Worm (Caenorhabditis elegans) whole organism, L4 larva: ENCODE results near the gene F59B1.4.

Source experiments
- ctbp-1 ChIP-seq: fragments of 200-800 bp; sonication (Bioruptor generic); IDR thresholded peaks from 2 replicates; pipeline ENCODE4 v1.3.6; 2022; ENCODE audit warnings: missing genetic modification reagents, missing genetic modification characterization, missing compliant biosample characterization
- daf-12 ChIP-seq: fragments of 150-350 bp; optimal IDR thresholded peaks from 2 replicates; lab custom pipeline; 2014; ENCODE audit warnings: missing biosample characterization, missing genetic modification reagents, missing genetic modification characterization
- daf-19 ChIP-seq: fragments of 200-800 bp; sonication (Bioruptor generic); conservative IDR thresholded peaks from 2 replicates; pipeline ENCODE4 v1.3.6; 2022; ENCODE audit warnings: missing genetic modification characterization, missing compliant biosample characterization
- lin-29 ChIP-seq: fragments of 200-800 bp; sonication (Bioruptor generic); IDR thresholded peaks from 2 replicates; pipeline ENCODE4 v1.3.6; 2022; ENCODE audit warnings: missing genetic modification reagents, missing genetic modification characterization, missing compliant biosample characterization
- nhr-11 ChIP-seq: fragments of 150-350 bp; optimal IDR thresholded peaks from 2 replicates; lab custom pipeline; 2014; ENCODE audit warnings: missing biosample characterization, missing genetic modification characterization
- unc-62 ChIP-seq, 3 experiments: fragments of 150-350 bp in 1 of 3; sonication (generic microtip); optimal IDR thresholded peaks in 2 of 3; peaks in 1 of 3; 1 replicate in 1 of 3; 2 replicates in 2 of 3; lab custom pipeline; 2014 to 2017; ENCODE audit warnings: missing biosample characterization in 3 of 3, missing genetic modification characterization in 3 of 3, missing genetic modification reagents in 3 of 3, missing genotype in 1 of 3

DNA sequence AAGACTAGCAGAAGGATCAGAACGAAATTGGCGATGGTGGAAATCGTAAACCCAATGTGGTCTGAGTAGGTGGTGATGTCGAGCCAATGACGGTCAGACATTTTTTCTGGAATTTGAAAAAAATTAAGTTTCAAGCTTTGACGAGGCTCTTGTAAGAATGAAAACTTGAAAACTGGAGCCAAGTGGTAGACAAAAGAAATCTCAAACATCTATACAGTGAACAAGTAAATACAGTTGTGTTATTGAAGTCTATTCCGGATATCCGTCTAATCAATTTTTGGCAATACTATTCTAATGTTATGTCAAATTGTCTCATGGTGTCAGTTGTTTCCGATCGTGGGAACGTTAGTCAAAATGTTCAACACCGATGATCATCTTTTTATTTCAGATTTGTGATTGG, 40.0 kb upstream of the F59B1.4 start, which contains the start of gene str-113:
- no peak for TF ChIP-seq ctbp-1 (GFP tag; lab: Robert Waterston, UW)
- no peak for TF ChIP-seq lin-29 (GFP tag; lab: Robert Waterston, UW)
- TF ChIP-seq unc-62 (GFP tag; optimal IDR thresholded peaks at IDR 0.05 in 1 of 2; lab: Kevin White, UChicago), result no peak
- no peak for TF ChIP-seq unc-62 (tag; optimal IDR thresholded peaks at IDR 0.05; lab: Kevin White, UChicago)
- no peak for TF ChIP-seq daf-12
- TF ChIP-seq daf-19 (GFP tag; lab: Robert Waterston, UW), result no peak
- no peak for TF ChIP-seq nhr-11 (tag; lab: Kevin White, UChicago)
